Fruit fly (Drosophila melanogaster) whole organism, pupa: ENCODE results near the gene CG11889.

Experiments used
- CG10348 ChIP-seq: fragments of 200-800 bp; sonication (Bioruptor generic); IDR thresholded peaks from 2 replicates; pipeline ENCODE4 v1.3.6; 2022; ENCODE audit warnings: missing biosample characterization, missing genetic modification characterization
- CG12605 ChIP-seq: fragments of 200-800 bp; sonication (Bioruptor generic); IDR thresholded peaks from 2 replicates; pipeline ENCODE4 v1.3.6; 2022; ENCODE audit warnings: missing biosample characterization, missing genetic modification characterization
- CG13204 ChIP-seq: fragments of 200-800 bp; sonication (Bioruptor generic); optimal IDR thresholded peaks from 2 replicates; lab custom pipeline; 2018; ENCODE audit warnings: missing biosample characterization, mild to moderate bottlenecking, missing genetic modification characterization, moderate library complexity
- CG14655 ChIP-seq: fragments of 200-800 bp; sonication (Bioruptor generic); optimal IDR thresholded peaks from 3 replicates; lab custom pipeline; 2017; ENCODE audit warnings: mild to moderate bottlenecking, missing biosample characterization, missing genetic modification reagents, missing genetic modification characterization
- CG15710 ChIP-seq: fragments of 200-800 bp; sonication (Bioruptor generic); optimal IDR thresholded peaks from 2 replicates; lab custom pipeline; 2018; ENCODE audit warnings: missing biosample characterization, mild to moderate bottlenecking, missing genetic modification characterization, moderate library complexity
- CG17806 ChIP-seq: fragments of 200-800 bp; sonication (Bioruptor generic); optimal IDR thresholded peaks from 2 replicates; lab custom pipeline; 2018; ENCODE audit warnings: missing biosample characterization, mild to moderate bottlenecking, missing genetic modification characterization, moderate library complexity
- CG32121 ChIP-seq: fragments of 200-800 bp; sonication (Bioruptor generic); IDR thresholded peaks from 2 replicates; pipeline ENCODE4 v1.3.6; 2022; ENCODE audit warnings: missing biosample characterization, missing genetic modification characterization
- CG34367 ChIP-seq: fragments of 200-800 bp; sonication (Bioruptor generic); optimal IDR thresholded peaks from 2 replicates; lab custom pipeline; 2018; ENCODE audit warnings: missing biosample characterization, mild to moderate bottlenecking, missing genetic modification characterization
- CG4496 ChIP-seq: fragments of 200-800 bp; sonication (Bioruptor generic); IDR thresholded peaks from 3 replicates; pipeline ENCODE4 v1.3.6; 2022; ENCODE audit warnings: missing biosample characterization, missing genetic modification characterization
- CG8159 ChIP-seq: fragments of 200-800 bp; sonication (Bioruptor generic); optimal IDR thresholded peaks from 3 replicates; lab custom pipeline; 2018; ENCODE audit warnings: missing biosample characterization, mild to moderate bottlenecking, missing genetic modification characterization, moderate library complexity
- CG8301 ChIP-seq: fragments of 200-800 bp; sonication (Bioruptor generic); optimal IDR thresholded peaks from 2 replicates; lab custom pipeline; 2018; ENCODE audit warnings: missing biosample characterization, mild to moderate bottlenecking, missing genetic modification characterization
- CG9948 ChIP-seq: fragments of 200-800 bp; sonication (Bioruptor generic); optimal IDR thresholded peaks from 2 replicates; lab custom pipeline; 2018; ENCODE audit warnings: missing biosample characterization, mild to moderate bottlenecking, missing genetic modification characterization, moderate library complexity
- D1 ChIP-seq: fragments of 200-800 bp; sonication (Bioruptor generic); optimal IDR thresholded peaks from 2 replicates; lab custom pipeline; 2018; ENCODE audit warnings: missing biosample characterization, mild to moderate bottlenecking, missing genetic modification characterization, moderate library complexity
- EcR ChIP-seq: fragments of 200-800 bp; sonication (Bioruptor generic); optimal IDR thresholded peaks from 3 replicates; lab custom pipeline; 2019; ENCODE audit warnings: missing biosample characterization, missing genetic modification characterization, mild to moderate bottlenecking, moderate library complexity, missing genetic modification reagents
- Ets98B ChIP-seq: fragments of 200-800 bp; sonication (Bioruptor generic); IDR thresholded peaks from 2 replicates; pipeline ENCODE4 v1.3.6; 2022; ENCODE audit warnings: missing biosample characterization, missing genetic modification characterization
- Pif1A ChIP-seq: fragments of 200-800 bp; sonication (Bioruptor generic); optimal IDR thresholded peaks from 3 replicates; lab custom pipeline; 2016; ENCODE audit warnings: missing biosample characterization, missing genetic modification characterization
- Pif1B ChIP-seq: fragments of 200-800 bp; sonication (Bioruptor generic); optimal IDR thresholded peaks from 3 replicates; lab custom pipeline; 2016; ENCODE audit warnings: missing biosample characterization, missing genetic modification characterization
- Snoo ChIP-seq: fragments of 200-800 bp; sonication (Bioruptor generic); optimal IDR thresholded peaks from 3 replicates; lab custom pipeline; 2017; ENCODE audit warnings: missing biosample characterization, mild to moderate bottlenecking, missing genetic modification characterization, inconsistent platforms
- fd96Ca ChIP-seq: fragments of 200-800 bp; sonication (Bioruptor generic); IDR thresholded peaks from 3 replicates; pipeline ENCODE4 v1.3.6; 2022; ENCODE audit warnings: missing biosample characterization, missing genetic modification characterization
- gl ChIP-seq: fragments of 200-800 bp; sonication (Bioruptor generic); optimal IDR thresholded peaks from 2 replicates; lab custom pipeline; 2018; ENCODE audit warnings: missing biosample characterization, mild to moderate bottlenecking, missing genetic modification characterization
- rn ChIP-seq: fragments of 200-800 bp; sonication (Bioruptor generic); IDR thresholded peaks from 2 replicates; pipeline ENCODE4 v1.3.6; 2022; ENCODE audit warnings: missing biosample characterization, missing genetic modification characterization

Gene CG11889

dm6 chr3R:25262322-25262761 lies 7.7 kb upstream of the CG11889 start, which contains the start of the genes Kdsr and CG11858:
TSS of gene Kdsr (minus strand) at chr3R:25262498.
TSS of gene CG11858 (plus strand) at chr3R:25262741.
- TF ChIP-seq Pif1B (GFP tag; lab: Kevin White, UChicago) (no peak), CG8301 (tag; lab: Kevin White, UChicago) (no peak), Pif1A (GFP tag; lab: Kevin White, UChicago) (no peak), gl (tag; lab: Kevin White, UChicago) (no peak), Ets98B (GFP tag; lab: Robert Waterston, UW) (peak; percentile 62), CG10348 (GFP tag; lab: Robert Waterston, UW) (peak; percentile 46; the same call in 1 of the 2 replicates), rn (GFP tag; lab: Robert Waterston, UW) (no peak), CG9948 (peak; percentile 49), CG4496 (peak; percentile 82), CG34367 (tag; lab: Kevin White, UChicago) (peak; percentile 39), fd96Ca (peak; percentile 64; the same call in 2 of the 3 replicates), D1 (no peak), CG8159 (tag; lab: Kevin White, UChicago) (no peak), CG13204 (GFP tag; lab: Kevin White, UChicago) (no peak), CG12605 (GFP tag; lab: Robert Waterston, UW) (no peak), Snoo (tag; lab: Kevin White, UChicago) (peak; percentile 34), CG14655 (GFP tag; lab: Kevin White, UChicago) (no peak), EcR (GFP tag; lab: Kevin White, UChicago) (peak; percentile 81), CG17806 (peak; percentile 53), CG15710 (tag; lab: Kevin White, UChicago) (peak; percentile 48), CG32121 (GFP tag; lab: Robert Waterston, UW) (peak; percentile 75)

- no peak for TF ChIP-seq CG14655 (GFP tag; lab: Kevin White, UChicago)
- TF ChIP-seq CG12605 (GFP tag; lab: Robert Waterston, UW) = peak; percentile 51; the same call in 1 of the 2 replicates
- TF ChIP-seq CG13204 (GFP tag; lab: Kevin White, UChicago) = no peak
- no peak for TF ChIP-seq D1
- TF ChIP-seq, all 21 proteins: peak for 1
Measured at dm6 chr3R:25265589-25266201, 4.3 kb upstream of the CG11889 start, which contains the start of the genes GlnRS and RIOK2. TSS of gene GlnRS (minus strand) at chr3R:25265721. TSS of gene RIOK2 (plus strand) at chr3R:25265844.

- TF ChIP-seq Pif1A (GFP tag; lab: Kevin White, UChicago) (no peak), CG34367 (tag; lab: Kevin White, UChicago) (no peak), gl (tag; lab: Kevin White, UChicago) (no peak), CG10348 (GFP tag; lab: Robert Waterston, UW) (no peak), CG17806 (no peak), D1 (no peak), Pif1B (GFP tag; lab: Kevin White, UChicago) (no peak)
Measured at dm6 chr3R:25266751-25267150, 3.3 kb upstream of the CG11889 start.

- TF ChIP-seq CG34367 (tag; lab: Kevin White, UChicago) = no peak
Measured at dm6 chr3R:25273537-25273936, 3.5 kb downstream of the CG11889 start, which contains the start of gene CG11878. TSS of gene CG11878 (plus strand) at chr3R:25273837.

dm6 chr3R:25275276-25275675 lies 5.3 kb downstream of the CG11889 start:
- no peak for TF ChIP-seq CG10348 (GFP tag; lab: Robert Waterston, UW)
- no peak for TF ChIP-seq CG8159 (tag; lab: Kevin White, UChicago)
- TF ChIP-seq, all 21 proteins: peak for 0

- no peak for TF ChIP-seq CG17806
- no peak for TF ChIP-seq CG10348 (GFP tag; lab: Robert Waterston, UW)
- TF ChIP-seq D1 = no peak
- TF ChIP-seq CG14655 (GFP tag; lab: Kevin White, UChicago) = no peak
- no peak for TF ChIP-seq CG34367 (tag; lab: Kevin White, UChicago)
- no peak for TF ChIP-seq Pif1B (GFP tag; lab: Kevin White, UChicago)
- TF ChIP-seq CG13204 (GFP tag; lab: Kevin White, UChicago) = no peak
- no peak for TF ChIP-seq Pif1A (GFP tag; lab: Kevin White, UChicago)
- no peak for TF ChIP-seq gl (tag; lab: Kevin White, UChicago)
- TF ChIP-seq CG12605 (GFP tag; lab: Robert Waterston, UW) = no peak
- TF ChIP-seq Snoo (tag; lab: Kevin White, UChicago) = no peak
- no peak for TF ChIP-seq CG8159 (tag; lab: Kevin White, UChicago)
- TF ChIP-seq fd96Ca = no peak
- TF ChIP-seq CG32121 (GFP tag; lab: Robert Waterston, UW) = no peak
- TF ChIP-seq CG8301 (tag; lab: Kevin White, UChicago) = no peak
- no peak for TF ChIP-seq CG4496
- TF ChIP-seq CG15710 (tag; lab: Kevin White, UChicago) = no peak
- no peak for TF ChIP-seq Ets98B (GFP tag; lab: Robert Waterston, UW)
- TF ChIP-seq EcR (GFP tag; lab: Kevin White, UChicago) = no peak
- no peak for TF ChIP-seq rn (GFP tag; lab: Robert Waterston, UW)
Measured at dm6 chr3R:25277112-25277511, 7.1 kb downstream of the CG11889 start, which contains the start of gene CG10513. TSS of gene CG10513 (minus strand) at chr3R:25277212.
